Fruit fly (Drosophila melanogaster) whole organism, embryonic: ENCODE data around the gene CG13721.
A peak's percentile ranks its signal among the peaks of the same experiment; 100 is the strongest.

Experiments
- Atf-2 ChIP-seq: fragments of 200-800 bp; sonication (Bioruptor generic); optimal IDR thresholded peaks from 2 replicates; lab custom pipeline; 2016; ENCODE audit warnings: missing biosample characterization, missing genetic modification characterization
- Atf3 ChIP-seq: fragments of 200-800 bp; sonication (Bioruptor generic); optimal IDR thresholded peaks from 3 replicates; lab custom pipeline; 2016; ENCODE audit warnings: missing biosample characterization, missing genetic modification characterization
- Awh ChIP-seq: fragments of 200-800 bp; sonication (Bioruptor generic); IDR thresholded peaks from 2 replicates; pipeline ENCODE4, ENCODE4 v1.3.6; 2022; ENCODE audit warnings: missing biosample characterization, missing genetic modification characterization
- B-H2 ChIP-seq: fragments of 200-800 bp; sonication (Bioruptor generic); optimal IDR thresholded peaks from 2 replicates; lab custom pipeline; 2018; ENCODE audit warnings: missing biosample characterization, mild to moderate bottlenecking, missing genetic modification characterization
- Bdp1 ChIP-seq: fragments of 200-800 bp; sonication (Bioruptor generic); optimal IDR thresholded peaks from 3 replicates; lab custom pipeline; 2016; ENCODE audit warnings: missing biosample characterization, missing genetic modification characterization
- CG11085 ChIP-seq: fragments of 200-800 bp; sonication (Bioruptor generic); IDR thresholded peaks from 2 replicates; pipeline ENCODE4 v1.3.6; 2022; ENCODE audit warnings: missing biosample characterization, missing genetic modification characterization
- CG11695 ChIP-seq: fragments of 200-800 bp; sonication (Bioruptor generic); IDR thresholded peaks from 3 replicates; pipeline ENCODE4 v1.3.6; 2022; ENCODE audit warnings: missing biosample characterization, missing genetic modification characterization
- CG12236 ChIP-seq: fragments of 200-800 bp; sonication (Bioruptor generic); optimal IDR thresholded peaks from 2 replicates; lab custom pipeline; 2016; ENCODE audit warnings: missing biosample characterization, missing genetic modification characterization
- CG12769 ChIP-seq: fragments of 200-800 bp; sonication (Bioruptor generic); optimal IDR thresholded peaks from 2 replicates; lab custom pipeline; 2019; ENCODE audit warnings: missing biosample characterization, mild to moderate bottlenecking, missing genetic modification characterization, moderate library complexity
- CG13296 ChIP-seq: fragments of 200-800 bp; sonication (Bioruptor generic); optimal IDR thresholded peaks from 3 replicates; lab custom pipeline; 2018; ENCODE audit warnings: missing biosample characterization, mild to moderate bottlenecking, missing genetic modification characterization
- CG13624 ChIP-seq: fragments of 200-800 bp; sonication (Bioruptor generic); optimal IDR thresholded peaks from 2 replicates; lab custom pipeline; 2016; ENCODE audit warnings: missing biosample characterization, missing genetic modification characterization
- CG14014 ChIP-seq: fragments of 200-800 bp; sonication (Bioruptor generic); IDR thresholded peaks from 2 replicates; pipeline ENCODE4 v1.3.6; 2022; ENCODE audit warnings: missing biosample characterization, missing genetic modification characterization
- CG1602 ChIP-seq: fragments of 200-800 bp; sonication (Bioruptor generic); optimal IDR thresholded peaks from 3 replicates; lab custom pipeline; 2016; ENCODE audit warnings: missing biosample characterization, missing genetic modification characterization
- CG1603 ChIP-seq: fragments of 200-800 bp; sonication (Bioruptor generic); optimal IDR thresholded peaks from 2 replicates; lab custom pipeline; 2019; ENCODE audit warnings: missing biosample characterization, mild to moderate bottlenecking, missing genetic modification characterization, moderate library complexity
- CG16863 ChIP-seq: fragments of 200-800 bp; sonication (Bioruptor generic); optimal IDR thresholded peaks from 3 replicates; lab custom pipeline; 2016; ENCODE audit warnings: missing biosample characterization, missing genetic modification characterization
- CG18476 ChIP-seq: fragments of 200-800 bp; sonication (Bioruptor generic); optimal IDR thresholded peaks from 2 replicates; lab custom pipeline; 2016; ENCODE audit warnings: missing biosample characterization, mild to moderate bottlenecking, missing genetic modification characterization
- CG18599 ChIP-seq: fragments of 200-800 bp; sonication (Bioruptor generic); optimal IDR thresholded peaks from 3 replicates; lab custom pipeline; 2017; ENCODE audit warnings: missing biosample characterization, missing genetic modification characterization, mild to moderate bottlenecking, moderate library complexity, missing genetic modification reagents
- CG3847 ChIP-seq: fragments of 200-800 bp; sonication (Bioruptor generic); IDR thresholded peaks from 2 replicates; pipeline ENCODE4 v1.3.6; 2022; ENCODE audit warnings: missing biosample characterization, missing genetic modification characterization
- CG4404 ChIP-seq: fragments of 200-800 bp; sonication (Bioruptor generic); IDR thresholded peaks from 2 replicates; pipeline ENCODE4 v1.3.6; 2022; ENCODE audit warnings: missing biosample characterization, missing genetic modification characterization
- CG4854 ChIP-seq: fragments of 200-800 bp; sonication (Bioruptor generic); optimal IDR thresholded peaks from 2 replicates; lab custom pipeline; 2016; ENCODE audit warnings: missing biosample characterization, missing genetic modification characterization, inconsistent platforms
- CG6683 ChIP-seq: fragments of 200-800 bp; sonication (Bioruptor generic); optimal IDR thresholded peaks from 2 replicates; lab custom pipeline; 2017; ENCODE audit warnings: missing biosample characterization, mild to moderate bottlenecking, missing genetic modification characterization, missing genetic modification reagents
- CG7271 ChIP-seq: fragments of 200-800 bp; sonication (Bioruptor generic); optimal IDR thresholded peaks from 2 replicates; lab custom pipeline; 2018; ENCODE audit warnings: missing biosample characterization, mild to moderate bottlenecking, missing genetic modification characterization, moderate library complexity
- CG7786 ChIP-seq: fragments of 200-800 bp; sonication (Bioruptor generic); optimal IDR thresholded peaks from 2 replicates; lab custom pipeline; 2016; ENCODE audit warnings: missing biosample characterization, missing genetic modification characterization
- CG8359 ChIP-seq: fragments of 200-800 bp; sonication (Bioruptor generic); optimal IDR thresholded peaks from 2 replicates; lab custom pipeline; 2017; ENCODE audit warnings: missing biosample characterization, mild to moderate bottlenecking, missing genetic modification characterization, borderline replicate concordance
- Dref ChIP-seq: fragments of 200-800 bp; sonication (Bioruptor generic); IDR thresholded peaks from 2 replicates; pipeline ENCODE4 v1.3.6; 2022; ENCODE audit warnings: missing biosample characterization, missing genetic modification characterization
- HmgZ ChIP-seq: fragments of 200-800 bp; sonication (Bioruptor generic); optimal IDR thresholded peaks from 2 replicates; lab custom pipeline; 2018; ENCODE audit warnings: missing biosample characterization, mild to moderate bottlenecking, missing genetic modification characterization
- NC2α ChIP-seq: fragments of 200-800 bp; sonication (Bioruptor generic); optimal IDR thresholded peaks from 2 replicates; lab custom pipeline; 2016; ENCODE audit warnings: missing biosample characterization, missing genetic modification characterization
- NFAT ChIP-seq: fragments of 200-800 bp; sonication (Bioruptor generic); IDR thresholded peaks from 2 replicates; pipeline ENCODE4 v1.3.6; 2022; ENCODE audit warnings: missing biosample characterization, missing genetic modification characterization
- Nf-YC ChIP-seq: fragments of 200-800 bp; optimal IDR thresholded peaks from 3 replicates; lab custom pipeline; 2019; ENCODE audit warnings: missing biosample characterization, mild to moderate bottlenecking, missing genetic modification characterization, moderate library complexity
- Vsx1 ChIP-seq: fragments of 200-800 bp; sonication (Bioruptor generic); optimal IDR thresholded peaks from 2 replicates; lab custom pipeline; 2017; ENCODE audit warnings: missing biosample characterization, mild to moderate bottlenecking, missing genetic modification characterization, missing genetic modification reagents
- bbx ChIP-seq: fragments of 200-800 bp; sonication (Bioruptor generic); IDR thresholded peaks from 2 replicates; pipeline ENCODE4 v1.3.6; 2022; ENCODE audit warnings: missing biosample characterization, missing genetic modification characterization; ENCODE audit not compliant: partially characterized antibody
- bigmax ChIP-seq: fragments of 200-800 bp; sonication (Bioruptor generic); optimal IDR thresholded peaks from 2 replicates; lab custom pipeline; 2018; ENCODE audit warnings: missing biosample characterization, mild to moderate bottlenecking, missing genetic modification characterization
- cas ChIP-seq: fragments of 200-800 bp; sonication (Bioruptor generic); IDR thresholded peaks from 2 replicates; pipeline ENCODE4 v1.3.6; 2022; ENCODE audit warnings: missing biosample characterization, missing genetic modification characterization
- danr ChIP-seq: fragments of 200-800 bp; sonication (Bioruptor generic); IDR thresholded peaks from 2 replicates; pipeline ENCODE4 v1.3.6; 2022; ENCODE audit warnings: missing biosample characterization, missing genetic modification characterization
- dati ChIP-seq: fragments of 200-800 bp; sonication (Bioruptor generic); IDR thresholded peaks from 2 replicates; pipeline ENCODE4 v1.3.6; 2022; ENCODE audit warnings: missing biosample characterization, missing genetic modification characterization
- dpn ChIP-seq, 2 experiments: fragments of 200-800 bp; sonication (Bioruptor generic); optimal IDR thresholded peaks; 3 replicates each; lab custom pipeline; 2016; ENCODE audit warnings: missing biosample characterization in 2 of 2, missing genetic modification characterization in 2 of 2
- fd3F ChIP-seq: fragments of 200-800 bp; sonication (Bioruptor generic); optimal IDR thresholded peaks from 2 replicates; lab custom pipeline; 2018; ENCODE audit warnings: missing biosample characterization, mild to moderate bottlenecking, missing genetic modification characterization, moderate library complexity
- ftz-f1 ChIP-seq: fragments of 200-800 bp; sonication (Bioruptor generic); optimal IDR thresholded peaks from 2 replicates; lab custom pipeline; 2016; ENCODE audit warnings: missing biosample characterization, missing genetic modification characterization
- grau ChIP-seq: fragments of 200-800 bp; optimal IDR thresholded peaks from 3 replicates; lab custom pipeline; 2019; ENCODE audit warnings: missing biosample characterization, mild to moderate bottlenecking, missing genetic modification characterization, moderate library complexity
- grn ChIP-seq: fragments of 200-800 bp; sonication (Bioruptor generic); optimal IDR thresholded peaks from 3 replicates; lab custom pipeline; 2017; ENCODE audit warnings: missing biosample characterization, missing genetic modification characterization
- gro ChIP-seq: fragments of 200-800 bp; sonication (Bioruptor generic); optimal IDR thresholded peaks from 2 replicates; lab custom pipeline; 2016; ENCODE audit warnings: missing biosample characterization, missing genetic modification characterization
- hth ChIP-seq: fragments of >200 bp; optimal IDR thresholded peaks from 2 replicates; lab custom pipeline; 2017; ENCODE audit warnings: inconsistent platforms
- mam ChIP-seq: fragments of 200-800 bp; sonication (Bioruptor generic); optimal IDR thresholded peaks from 3 replicates; lab custom pipeline; 2016; ENCODE audit warnings: missing biosample characterization, missing genetic modification characterization
- nom ChIP-seq: fragments of 200-800 bp; sonication (Bioruptor generic); optimal IDR thresholded peaks from 2 replicates; lab custom pipeline; 2017; ENCODE audit warnings: missing biosample characterization, missing genetic modification characterization, mild to moderate bottlenecking, moderate library complexity, missing genetic modification reagents
- odd ChIP-seq: fragments of 200-800 bp; sonication (Bioruptor generic); optimal IDR thresholded peaks from 2 replicates; lab custom pipeline; 2017; ENCODE audit warnings: missing biosample characterization, mild to moderate bottlenecking, missing genetic modification characterization
- onecut ChIP-seq: fragments of 200-800 bp; sonication (Bioruptor generic); IDR thresholded peaks from 2 replicates; pipeline ENCODE4 v1.3.6; 2022; ENCODE audit warnings: missing biosample characterization, missing genetic modification characterization
- ranshi ChIP-seq: fragments of 200-800 bp; sonication (Bioruptor generic); IDR thresholded peaks from 2 replicates; pipeline ENCODE4 v1.3.6; 2022; ENCODE audit warnings: missing biosample characterization, missing genetic modification characterization
- sens ChIP-seq: fragments of 200-800 bp; sonication (Bioruptor generic); peaks from one replicate; lab custom pipeline; 2016; ENCODE audit warnings: missing biosample characterization, missing genetic modification characterization
- slou ChIP-seq: fragments of 200-800 bp; sonication (Bioruptor generic); optimal IDR thresholded peaks from 3 replicates; lab custom pipeline; 2016; ENCODE audit warnings: missing biosample characterization, missing genetic modification characterization
- sr ChIP-seq: fragments of 200-800 bp; sonication (Bioruptor generic); IDR thresholded peaks from 3 replicates; pipeline ENCODE4 v1.3.6; 2022; ENCODE audit warnings: missing biosample characterization, missing genetic modification characterization
- toy ChIP-seq: fragments of 200-800 bp; sonication (Bioruptor generic); IDR thresholded peaks from 2 replicates; pipeline ENCODE4 v1.3.6; 2022; ENCODE audit warnings: missing biosample characterization, missing genetic modification characterization
- zfh1 ChIP-seq: fragments of 200-800 bp; sonication (Bioruptor generic); IDR thresholded peaks from 3 replicates; pipeline ENCODE4 v1.3.6; 2022; ENCODE audit warnings: missing biosample characterization, missing genetic modification characterization

CG13721 gene

dm6 chr3L:4521809-4522208 is 24.2 kb upstream of the CG13721 start (continued):
- TF ChIP-seq gro (peak; percentile 68), nom (GFP tag; lab: Kevin White, UChicago) (no peak), odd (GFP tag; lab: Kevin White, UChicago) (peak; percentile 47), CG3847 (GFP tag; lab: Robert Waterston, UW) (0 out of 2 replicates have a peak, but pooled peaks have one; percentile 13), CG12769 (peak; percentile 81), CG4854 (peak; percentile 47), Dref (GFP tag; lab: Robert Waterston, UW) (no peak), Bdp1 (no peak), Awh (peak; percentile 29; the same call in 1 of the 2 replicates), CG11695 (peak; percentile 61; the same call in 2 of the 3 replicates), CG6683 (GFP tag; lab: Kevin White, UChicago) (peak; percentile 41), bigmax (GFP tag; lab: Kevin White, UChicago) (no peak), CG12236 (no peak), CG14014 (peak; percentile 41; the same call in 1 of the 2 replicates), CG7271 (tag; lab: Kevin White, UChicago) (no peak), Vsx1 (peak; percentile 15), CG1603 (tag; lab: Kevin White, UChicago) (peak; percentile 20), CG8359 (GFP tag; lab: Kevin White, UChicago) (no peak), CG13296 (GFP tag; lab: Kevin White, UChicago) (peak; percentile 38), danr (no peak), zfh1 (no peak), ranshi (GFP tag; lab: Robert Waterston, UW) (peak; percentile 43; the same call in 1 of the 2 replicates), dpn (GFP tag; optimal IDR thresholded peaks at IDR 0.05; lab: Kevin White, UChicago) (peak in 1 of 2 experiments; percentile 64), CG1602 (GFP tag; lab: Kevin White, UChicago) (no peak), ftz-f1 (GFP tag; lab: Kevin White, UChicago) (no peak), CG7786 (GFP tag; lab: Kevin White, UChicago) (no peak), onecut (GFP tag; lab: Robert Waterston, UW) (peak; percentile 41), sens (GFP tag; lab: Kevin White, UChicago) (peak; percentile 92), cas (GFP tag; lab: Robert Waterston, UW) (no peak), toy (0 out of 2 replicates have a peak, but pooled peaks have one; percentile 24), NFAT (GFP tag; lab: Robert Waterston, UW) (peak; percentile 39; the same call in 1 of the 2 replicates), CG18599 (peak; percentile 51), Atf-2 (no peak), bbx (no peak), HmgZ (tag; lab: Kevin White, UChicago) (peak; percentile 3), Atf3 (no peak), NC2α (GFP tag; lab: Kevin White, UChicago) (no peak), CG18476 (GFP tag; lab: Kevin White, UChicago) (no peak), CG13624 (no peak), grn (GFP tag; lab: Kevin White, UChicago) (peak; percentile 13), mam (peak; percentile 56), sr (GFP tag; lab: Robert Waterston, UW) (no peak), CG4404 (GFP tag; lab: Robert Waterston, UW) (no peak), CG11085 (peak; percentile 48; the same call in 1 of the 2 replicates), dati (GFP tag; lab: Robert Waterston, UW) (no peak), hth (lab: Kevin White, UChicago) (no peak), slou (GFP tag; lab: Kevin White, UChicago) (no peak), fd3F (GFP tag; lab: Kevin White, UChicago) (peak; percentile 53), CG16863 (GFP tag; lab: Kevin White, UChicago) (no peak), Nf-YC (no peak), grau (tag; lab: Kevin White, UChicago) (peak; percentile 19), B-H2 (GFP tag; lab: Kevin White, UChicago) (peak; percentile 12)
